Fruit fly (Drosophila melanogaster): ENCODE data around the gene CG46525.
A peak's percentile ranks its signal among the peaks of the same experiment; 100 is the strongest.

CG46525 gene

DNA sequence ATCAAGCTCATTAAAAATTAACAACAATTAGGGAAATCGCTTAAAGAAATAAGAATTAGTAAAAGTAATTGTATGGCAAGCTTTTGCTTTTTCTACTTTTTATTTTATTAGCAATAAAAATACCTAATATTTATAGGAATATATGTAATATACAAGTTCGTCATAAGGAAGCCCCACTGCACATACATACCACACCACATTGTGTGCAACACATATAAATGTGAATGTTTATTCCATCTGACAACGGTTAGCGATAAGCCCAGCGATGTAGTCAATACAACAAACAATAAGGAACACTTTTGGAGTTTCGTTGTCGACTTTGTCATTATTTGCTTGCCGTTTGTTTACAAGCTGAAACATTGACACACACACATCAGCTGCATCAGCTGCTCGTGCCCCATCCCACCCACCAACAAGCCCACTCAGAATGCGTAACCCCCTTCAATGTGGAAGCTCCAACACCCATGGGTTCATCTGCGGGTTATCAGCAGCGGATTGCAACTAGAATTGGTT, 10.3 kb downstream of the CG46525 start (continued):
- TF ChIP-seq CG2889 (GFP tag; IDR thresholded peaks at IDR 0.05) (no peak), mld (GFP tag; IDR thresholded peaks at IDR 0.05; ENCODE audit: partially characterized antibody) (no peak), Antp (GFP tag; optimal IDR thresholded peaks at IDR 0.05) (peak; percentile 48), trh (GFP tag; optimal IDR thresholded peaks at IDR 0.05) (peak; percentile 61), CG9215 (GFP tag; IDR thresholded peaks at IDR 0.05) (no peak), ewg (GFP tag; optimal IDR thresholded peaks at IDR 0.05) (peak; percentile 68), eyg (GFP tag; optimal IDR thresholded peaks at IDR 0.05) (peak; percentile 16), CG3407 (GFP tag; optimal IDR thresholded peaks at IDR 0.05) (peak; percentile 98), CG7271 (tag; optimal IDR thresholded peaks at IDR 0.05) (peak; percentile 56), CG10431 (GFP tag; optimal IDR thresholded peaks at IDR 0.05) (peak; percentile 95), CG32772 (GFP tag; IDR thresholded peaks at IDR 0.05) (no peak), CG2678 (tag; optimal IDR thresholded peaks at IDR 0.05) (peak; percentile 81), row (GFP tag; IDR thresholded peaks at IDR 0.05) (peak; percentile 54; the same call in 2 of the 3 replicates), stwl (tag; optimal IDR thresholded peaks at IDR 0.05) (peak; percentile 37), pita (GFP tag; optimal IDR thresholded peaks at IDR 0.05) (no peak), NC2α (GFP tag; optimal IDR thresholded peaks at IDR 0.05) (peak; percentile 56), gcm (GFP tag; optimal IDR thresholded peaks at IDR 0.05) (peak; percentile 91), salm (tag; optimal IDR thresholded peaks at IDR 0.05) (peak; percentile 90), Awh (GFP tag; IDR thresholded peaks at IDR 0.05) (peak; percentile 86), zf30C (GFP tag; optimal IDR thresholded peaks at IDR 0.05) (no peak), Ets97D (GFP tag; optimal IDR thresholded peaks at IDR 0.05) (no peak), Abd-B (GFP tag; optimal IDR thresholded peaks at IDR 0.05) (no peak), CG16863 (GFP tag; optimal IDR thresholded peaks at IDR 0.05) (peak; percentile 57), CG7928 (GFP tag; optimal IDR thresholded peaks at IDR 0.05) (no peak), CG4730 (GFP tag; IDR thresholded peaks at IDR 0.05) (no peak), ara (GFP tag; IDR thresholded peaks at IDR 0.05) (peak; percentile 79), CG7987 (GFP tag; optimal IDR thresholded peaks at IDR 0.05) (peak; percentile 91), CG3838 (GFP tag; optimal IDR thresholded peaks at IDR 0.05) (peak; percentile 67), C15 (GFP tag; IDR thresholded peaks at IDR 0.05) (no peak), unpg (GFP tag; optimal IDR thresholded peaks at IDR 0.05) (peak; percentile 85), Side (GFP tag; optimal IDR thresholded peaks at IDR 0.05) (peak; percentile 72), Hsf (GFP tag; optimal IDR thresholded peaks at IDR 0.05) (peak; percentile 54), CG31365 (tag; optimal IDR thresholded peaks at IDR 0.05) (peak; percentile 80), CG12744 (GFP tag; optimal IDR thresholded peaks at IDR 0.05) (peak; percentile 1), hth (optimal IDR thresholded peaks at IDR 0.05) (no peak), Dip3 (GFP tag; optimal IDR thresholded peaks at IDR 0.05) (no peak), CG17612 (GFP tag; IDR thresholded peaks at IDR 0.05) (no peak), usp (GFP tag; optimal IDR thresholded peaks at IDR 0.05) (no peak), CG18764 (GFP tag; optimal IDR thresholded peaks at IDR 0.05) (peak; percentile 80), abd-A (tag; optimal IDR thresholded peaks at IDR 0.05) (no peak), Hr51 (GFP tag; optimal IDR thresholded peaks at IDR 0.05) (peak; percentile 7 to 48), cg (GFP tag; optimal IDR thresholded peaks at IDR 0.05) (peak; percentile 65), CG17328 (GFP tag; IDR thresholded peaks at IDR 0.05) (peak; percentile 55; the same call in 1 of the 2 replicates), CG9932 (GFP tag; IDR thresholded peaks at IDR 0.05) (no peak), Nf-YC (tag; optimal IDR thresholded peaks at IDR 0.05) (no peak), cad (GFP tag; optimal IDR thresholded peaks at IDR 0.05) (no peak), CG12942 (GFP tag; optimal IDR thresholded peaks at IDR 0.05) (peak; percentile 58), toy (GFP tag; IDR thresholded peaks at IDR 0.05) (no peak), tio (GFP tag; optimal IDR thresholded peaks at IDR 0.05) (peak; percentile 42), disco-r (GFP tag; optimal IDR thresholded peaks at IDR 0.05) (peak; percentile 22), bab2 (GFP tag; optimal IDR thresholded peaks at IDR 0.05) (peak; percentile 66), CG17568 (GFP tag; optimal IDR thresholded peaks at IDR 0.05) (peak; percentile 89)
